Worm (Caenorhabditis elegans) whole organism, late embryonic: ENCODE results near the gene mlc-5.

ENCODE experiments used
- C08G9.2 ChIP-seq: sonication (generic microtip); optimal IDR thresholded peaks from 2 replicates; lab custom pipeline; 2016; ENCODE audit warnings: mild to moderate bottlenecking, missing genetic modification characterization, moderate library complexity, missing compliant biosample characterization
- C38D4.7 ChIP-seq: fragments of 200-800 bp; sonication (Bioruptor generic); optimal IDR thresholded peaks from 2 replicates; lab custom pipeline; 2018; ENCODE audit warnings: mild to moderate bottlenecking, missing genetic modification characterization, moderate library complexity, missing compliant biosample characterization
- F13H6.1 ChIP-seq: sonication (generic microtip); optimal IDR thresholded peaks from 2 replicates; lab custom pipeline; 2016; ENCODE audit warnings: missing genetic modification characterization, missing compliant biosample characterization
- T23F11.4 ChIP-seq: fragments of 200-800 bp; sonication (Bioruptor generic); optimal IDR thresholded peaks from 2 replicates; lab custom pipeline; 2018; ENCODE audit warnings: mild to moderate bottlenecking, missing genetic modification characterization, missing compliant biosample characterization
- ceh-18 ChIP-seq: sonication (generic microtip); optimal IDR thresholded peaks from 2 replicates; lab custom pipeline; 2016; ENCODE audit warnings: missing genetic modification characterization, missing compliant biosample characterization
- ceh-19 ChIP-seq: fragments of 200-800 bp; sonication (Bioruptor generic); optimal IDR thresholded peaks from 2 replicates; lab custom pipeline; 2018; ENCODE audit warnings: mild to moderate bottlenecking, missing genetic modification characterization, missing compliant biosample characterization
- ceh-22 ChIP-seq: sonication (generic microtip); optimal IDR thresholded peaks from 2 replicates; lab custom pipeline; 2017; ENCODE audit warnings: missing biosample characterization, missing genetic modification characterization
- ceh-48 ChIP-seq: sonication (generic microtip); optimal IDR thresholded peaks from 2 replicates; lab custom pipeline; 2016; ENCODE audit warnings: missing genetic modification characterization, inconsistent platforms, missing compliant biosample characterization
- ceh-6 ChIP-seq: fragments of 200-800 bp; sonication (Bioruptor generic); optimal IDR thresholded peaks from 2 replicates; lab custom pipeline; 2018; ENCODE audit warnings: mild to moderate bottlenecking, missing genetic modification characterization, missing compliant biosample characterization
- dmd-4 ChIP-seq: sonication (generic microtip); optimal IDR thresholded peaks from 2 replicates; lab custom pipeline; 2016; ENCODE audit warnings: borderline replicate concordance, missing genetic modification characterization, missing compliant biosample characterization
- dve-1 ChIP-seq: sonication (generic microtip); optimal IDR thresholded peaks from 2 replicates; lab custom pipeline; 2017; ENCODE audit warnings: antibody characterized with exemption, mild to moderate bottlenecking, missing genetic modification characterization, missing compliant biosample characterization
- elt-2 ChIP-seq: sonication (generic microtip); optimal IDR thresholded peaks from 2 replicates; lab custom pipeline; 2016; ENCODE audit warnings: missing genetic modification reagents, missing genetic modification characterization, missing compliant biosample characterization
- elt-4 ChIP-seq: sonication (generic microtip); optimal IDR thresholded peaks from 2 replicates; lab custom pipeline; 2016; ENCODE audit warnings: missing genetic modification characterization, missing compliant biosample characterization
- ets-4 ChIP-seq: sonication (generic microtip); optimal IDR thresholded peaks from 2 replicates; lab custom pipeline; 2016; ENCODE audit warnings: missing genetic modification characterization, missing compliant biosample characterization
- fax-1 ChIP-seq: sonication (generic microtip); optimal IDR thresholded peaks from 2 replicates; lab custom pipeline; 2016; ENCODE audit warnings: missing genotype, missing genetic modification characterization, missing compliant biosample characterization
- hlh-15 ChIP-seq: sonication (generic microtip); optimal IDR thresholded peaks from 2 replicates; lab custom pipeline; 2016; ENCODE audit warnings: missing genetic modification characterization, missing compliant biosample characterization
- hlh-30 ChIP-seq: sonication (generic microtip); optimal IDR thresholded peaks from 2 replicates; lab custom pipeline; 2017; ENCODE audit warnings: antibody characterized with exemption, missing genetic modification characterization, missing compliant biosample characterization; ENCODE audit not compliant: insufficient read depth
- hlh-6 ChIP-seq: sonication (generic microtip); optimal IDR thresholded peaks from 2 replicates; lab custom pipeline; 2016; ENCODE audit warnings: missing genotype, missing genetic modification characterization, missing compliant biosample characterization
- hlh-8 ChIP-seq: sonication (generic microtip); optimal IDR thresholded peaks from 2 replicates; lab custom pipeline; 2016; ENCODE audit warnings: missing genotype, missing genetic modification characterization, missing compliant biosample characterization
- lim-6 ChIP-seq: sonication (generic microtip); optimal IDR thresholded peaks from 2 replicates; lab custom pipeline; 2016; ENCODE audit warnings: missing genetic modification characterization, missing compliant biosample characterization
- lin-11 ChIP-seq: fragments of 200-800 bp; sonication (Bioruptor generic); optimal IDR thresholded peaks from 2 replicates; lab custom pipeline; 2018; ENCODE audit warnings: mild to moderate bottlenecking, missing genetic modification characterization, missing compliant biosample characterization
- madf-2 ChIP-seq: sonication (generic microtip); optimal IDR thresholded peaks from 2 replicates; lab custom pipeline; 2017; ENCODE audit warnings: missing genetic modification characterization, missing compliant biosample characterization
- mec-3 ChIP-seq: sonication (generic microtip); optimal IDR thresholded peaks from 2 replicates; lab custom pipeline; 2016; ENCODE audit warnings: borderline replicate concordance, missing genetic modification characterization, missing compliant biosample characterization
- nhr-11 ChIP-seq: fragments of 150-350 bp; optimal IDR thresholded peaks from 2 replicates; lab custom pipeline; 2014; ENCODE audit warnings: missing biosample characterization, missing genetic modification characterization
- npax-4 ChIP-seq: sonication (generic microtip); optimal IDR thresholded peaks from 2 replicates; lab custom pipeline; 2016; ENCODE audit warnings: missing genetic modification characterization, missing compliant biosample characterization
- odd-2 ChIP-seq: sonication (generic microtip); optimal IDR thresholded peaks from 2 replicates; lab custom pipeline; 2017; ENCODE audit warnings: antibody characterized with exemption, mild to moderate bottlenecking, missing genetic modification characterization, missing compliant biosample characterization
- pat-9 ChIP-seq: fragments of 200-800 bp; sonication (Bioruptor generic); optimal IDR thresholded peaks from 2 replicates; lab custom pipeline; 2018; ENCODE audit warnings: mild to moderate bottlenecking, missing genetic modification characterization, moderate library complexity, missing compliant biosample characterization
- ref-2 ChIP-seq: sonication (generic microtip); optimal IDR thresholded peaks from 2 replicates; lab custom pipeline; 2016; ENCODE audit warnings: missing genetic modification characterization, missing compliant biosample characterization
- rnt-1 ChIP-seq: sonication (generic microtip); optimal IDR thresholded peaks from 2 replicates; lab custom pipeline; 2016; ENCODE audit warnings: missing genetic modification characterization, missing compliant biosample characterization
- sox-2 ChIP-seq: fragments of 200-800 bp; sonication (Bioruptor generic); IDR thresholded peaks from 2 replicates; pipeline ENCODE4 v1.3.6; 2022; ENCODE audit warnings: missing genetic modification reagents, missing genetic modification characterization, missing compliant biosample characterization
- syd-9 ChIP-seq: sonication (generic microtip); optimal IDR thresholded peaks from 2 replicates; lab custom pipeline; 2016; ENCODE audit warnings: mild to moderate bottlenecking, missing genetic modification characterization, moderate library complexity, missing compliant biosample characterization
- tbx-7 ChIP-seq: sonication (generic microtip); optimal IDR thresholded peaks from 2 replicates; lab custom pipeline; 2016; ENCODE audit warnings: missing genotype, missing genetic modification characterization, missing compliant biosample characterization
- ttx-3 ChIP-seq: sonication (generic microtip); optimal IDR thresholded peaks from 2 replicates; lab custom pipeline; 2016; ENCODE audit warnings: missing genetic modification reagents, missing genetic modification characterization, missing compliant biosample characterization
- unc-42 ChIP-seq: sonication (generic microtip); optimal IDR thresholded peaks from 2 replicates; lab custom pipeline; 2016; ENCODE audit warnings: missing genotype, missing genetic modification characterization, missing compliant biosample characterization
- unc-55 ChIP-seq: sonication (generic microtip); optimal IDR thresholded peaks from 2 replicates; lab custom pipeline; 2017; ENCODE audit warnings: missing biosample characterization, missing genetic modification reagents, missing genetic modification characterization
- unc-86 ChIP-seq: sonication (generic microtip); optimal IDR thresholded peaks from 2 replicates; lab custom pipeline; 2016; ENCODE audit warnings: missing genetic modification characterization, missing compliant biosample characterization
- zip-5 ChIP-seq: sonication (generic microtip); optimal IDR thresholded peaks from 2 replicates; lab custom pipeline; 2016; ENCODE audit warnings: missing genetic modification characterization, missing compliant biosample characterization

Gene mlc-5

DNA sequence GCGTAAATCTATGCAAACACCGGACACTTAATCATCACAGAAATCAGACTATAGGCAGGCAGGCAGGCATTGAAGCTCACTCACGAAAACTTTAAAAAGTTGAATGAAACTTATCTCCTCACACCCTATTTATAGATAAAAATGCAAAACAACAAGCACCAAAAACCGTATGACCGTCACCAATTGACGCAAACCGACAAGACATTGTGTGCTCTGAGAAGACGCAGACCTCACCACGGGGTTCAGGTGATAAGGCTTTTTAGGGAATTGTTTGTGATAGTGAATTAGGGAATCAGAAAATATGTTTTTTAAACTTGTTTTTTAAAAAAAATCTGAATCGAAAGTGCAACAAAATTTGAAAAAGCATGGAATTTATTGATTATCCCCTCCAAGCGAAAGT lies 3.6 kb downstream of the mlc-5 start, which contains the start of gene T12D8.5:
TSS of gene T12D8.5 (minus strand) at position 95 of the 400 bp plus-strand sequence.
- TF ChIP-seq elt-2 (peak; percentile 85), sox-2 (GFP tag; lab: Robert Waterston, UW) (no peak)
- TF ChIP-seq, all 69 proteins: peak for 1

DNA sequence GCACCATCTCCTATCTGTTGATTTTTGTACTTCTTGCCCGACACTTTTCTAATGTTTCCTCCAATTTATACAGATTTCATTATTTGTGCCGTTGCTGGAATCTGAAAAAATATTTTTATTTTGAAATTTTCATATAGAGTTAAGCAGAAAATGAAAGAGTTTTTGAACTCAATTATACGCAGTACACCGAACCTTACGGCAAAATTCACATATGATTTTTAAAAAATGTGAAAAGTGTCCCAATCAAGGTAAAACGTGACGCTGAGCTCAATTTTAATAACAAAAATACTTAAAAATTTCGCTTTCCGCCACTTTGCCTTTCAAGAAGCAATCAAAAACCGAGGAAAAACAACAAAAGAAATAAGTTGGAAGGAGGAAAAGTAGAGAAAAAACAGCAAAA lies 7.6 kb downstream of the mlc-5 start, which contains the start of gene arrd-17:
TSS of gene arrd-17 (minus strand) at position 101 of the 400 bp plus-strand sequence.
- no peak for TF ChIP-seq madf-2 (tag; lab: Kevin White, UChicago)
- no peak for TF ChIP-seq ets-4 (tag; lab: Kevin White, UChicago)
- no peak for TF ChIP-seq dve-1 (tag; lab: Kevin White, UChicago)
- TF ChIP-seq syd-9 (tag; lab: Kevin White, UChicago) = no peak
- TF ChIP-seq zip-5 (tag; lab: Kevin White, UChicago) = no peak
- TF ChIP-seq hlh-6 (tag; lab: Kevin White, UChicago) = no peak
- no peak for TF ChIP-seq ceh-48
- no peak for TF ChIP-seq sox-2 (GFP tag; lab: Robert Waterston, UW)
- TF ChIP-seq hlh-15 (tag; lab: Kevin White, UChicago) = no peak
- TF ChIP-seq npax-4 (tag; lab: Kevin White, UChicago) = no peak
- TF ChIP-seq lim-6 (tag; lab: Kevin White, UChicago) = no peak
- no peak for TF ChIP-seq T23F11.4 (GFP tag; lab: Kevin White, UChicago)
- TF ChIP-seq fax-1 (tag; lab: Kevin White, UChicago) = no peak
- TF ChIP-seq ceh-19 = no peak
- no peak for TF ChIP-seq mec-3 (tag; lab: Kevin White, UChicago)
- TF ChIP-seq lin-11 (tag; lab: Kevin White, UChicago) = no peak
- no peak for TF ChIP-seq ref-2
- TF ChIP-seq unc-55 (GFP tag; lab: Kevin White, UChicago) = no peak
- no peak for TF ChIP-seq C08G9.2 (tag; lab: Kevin White, UChicago)
- TF ChIP-seq ceh-6 (GFP tag; lab: Kevin White, UChicago) = no peak

DNA sequence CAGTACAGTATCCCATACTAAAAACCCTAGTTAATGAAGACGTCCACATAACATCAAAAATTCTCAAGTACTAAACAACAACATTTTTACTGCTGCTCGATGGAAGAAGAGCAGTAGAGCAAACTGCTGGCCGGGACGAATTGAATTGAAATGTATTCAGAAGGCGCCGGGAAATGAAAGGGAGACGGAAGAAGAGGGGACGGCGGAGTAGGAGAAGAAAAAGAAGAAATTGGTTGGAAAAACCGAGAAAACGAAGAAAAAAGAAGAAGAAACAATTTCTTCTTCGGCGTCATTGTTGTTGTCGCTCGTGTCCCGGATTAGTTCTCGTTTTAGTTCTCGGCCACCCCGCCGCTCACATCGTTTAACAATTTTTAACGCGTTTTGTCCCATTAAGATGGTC lies 10.7 kb downstream of the mlc-5 start:
- TF ChIP-seq unc-42 (tag; lab: Kevin White, UChicago) (peak; percentile 66), nhr-11 (tag; lab: Kevin White, UChicago) (no peak)

- TF ChIP-seq F13H6.1 (tag; lab: Kevin White, UChicago) (no peak), ttx-3 (tag; lab: Kevin White, UChicago) (no peak), unc-55 (GFP tag; lab: Kevin White, UChicago) (peak; percentile 46)
- TF ChIP-seq, all 69 proteins: peak for 1
Observed at ce11 chrIII:13635235-13635634, 12.1 kb downstream of the mlc-5 start.

- TF ChIP-seq elt-4 (tag; lab: Kevin White, UChicago) = no peak
- no peak for TF ChIP-seq unc-86 (tag; lab: Kevin White, UChicago)
- no peak for TF ChIP-seq hlh-30 (tag; lab: Kevin White, UChicago)
- peak; percentile 63 for TF ChIP-seq unc-42 (tag; lab: Kevin White, UChicago)
- no peak for TF ChIP-seq ceh-19
- TF ChIP-seq rnt-1 = peak; percentile 42
- TF ChIP-seq odd-2 (tag; lab: Kevin White, UChicago) = no peak
- peak; percentile 94 for TF ChIP-seq unc-55 (GFP tag; lab: Kevin White, UChicago)
- TF ChIP-seq ceh-18 (tag; lab: Kevin White, UChicago) = peak; percentile 35
Observed at ce11 chrIII:13635730-13636360, 12.7 kb downstream of the mlc-5 start.

- TF ChIP-seq dmd-4 (tag; lab: Kevin White, UChicago) (no peak), C38D4.7 (no peak), pat-9 (no peak), unc-42 (tag; lab: Kevin White, UChicago) (peak; percentile 92), hlh-8 (tag; lab: Kevin White, UChicago) (no peak), tbx-7 (tag; lab: Kevin White, UChicago) (no peak), T23F11.4 (GFP tag; lab: Kevin White, UChicago) (no peak), ceh-22 (tag; lab: Kevin White, UChicago) (no peak)
Observed at ce11 chrIII:13637681-13638080, 14.6 kb downstream of the mlc-5 start.
